Fruit fly (Drosophila melanogaster): ENCODE measurements around the gene CG44325.
A peak's percentile ranks its signal among the peaks of the same experiment; 100 is the strongest.
"Not testable (repeated sequence)": the region's sequence is repeated elsewhere in the genome, so short reads cannot be mapped to it uniquely, and the experiment has no call there.

The CG44325 gene

DNA sequence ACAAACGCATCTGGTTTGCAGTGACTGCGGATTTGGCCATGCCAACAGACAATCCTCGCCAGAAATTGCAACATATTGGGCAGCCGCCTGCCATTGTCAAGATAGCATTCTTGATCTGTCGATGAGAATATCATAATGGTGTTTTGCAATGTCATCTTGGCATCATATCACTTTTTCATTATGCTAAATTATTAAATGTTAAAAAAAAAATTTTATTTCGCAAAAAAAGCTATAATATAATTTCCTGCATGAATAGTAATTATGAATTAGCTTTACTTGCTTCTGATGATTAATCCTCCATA lies 11.7 kb upstream of the CG44325 start:
- TF ChIP-seq Vsx2 (GFP tag; optimal IDR thresholded peaks at IDR 0.05; ENCODE audit: partially characterized antibody) (no peak), sage (GFP tag; optimal IDR thresholded peaks at IDR 0.05) (no peak), CG32264 (GFP tag; optimal IDR thresholded peaks at IDR 0.05) (no peak), Rel (GFP tag; optimal IDR thresholded peaks at IDR 0.05) (no peak), Rel (tag; optimal IDR thresholded peaks at IDR 0.05) (no peak), Dif (GFP tag; optimal IDR thresholded peaks at IDR 0.05; ENCODE audit: partially characterized antibody) (no peak), jim (GFP tag; optimal IDR thresholded peaks at IDR 0.05) (no peak), Sp1 (GFP tag; optimal IDR thresholded peaks at IDR 0.05) (no peak), CG9705 (GFP tag; optimal IDR thresholded peaks at IDR 0.05) (no peak), rgr (GFP tag; optimal IDR thresholded peaks at IDR 0.05) (no peak), tai (GFP tag; optimal IDR thresholded peaks at IDR 0.05) (no peak), CrebA (GFP tag; optimal IDR thresholded peaks at IDR 0.05; ENCODE audit: borderline replicate concordance) (no peak), fru (GFP tag; optimal IDR thresholded peaks at IDR 0.05) (no peak), h (GFP tag; optimal IDR thresholded peaks at IDR 0.05) (no peak), Hnf4 (GFP tag; optimal IDR thresholded peaks at IDR 0.05) (no peak), br (GFP tag; optimal IDR thresholded peaks at IDR 0.05) (no peak)

DNA sequence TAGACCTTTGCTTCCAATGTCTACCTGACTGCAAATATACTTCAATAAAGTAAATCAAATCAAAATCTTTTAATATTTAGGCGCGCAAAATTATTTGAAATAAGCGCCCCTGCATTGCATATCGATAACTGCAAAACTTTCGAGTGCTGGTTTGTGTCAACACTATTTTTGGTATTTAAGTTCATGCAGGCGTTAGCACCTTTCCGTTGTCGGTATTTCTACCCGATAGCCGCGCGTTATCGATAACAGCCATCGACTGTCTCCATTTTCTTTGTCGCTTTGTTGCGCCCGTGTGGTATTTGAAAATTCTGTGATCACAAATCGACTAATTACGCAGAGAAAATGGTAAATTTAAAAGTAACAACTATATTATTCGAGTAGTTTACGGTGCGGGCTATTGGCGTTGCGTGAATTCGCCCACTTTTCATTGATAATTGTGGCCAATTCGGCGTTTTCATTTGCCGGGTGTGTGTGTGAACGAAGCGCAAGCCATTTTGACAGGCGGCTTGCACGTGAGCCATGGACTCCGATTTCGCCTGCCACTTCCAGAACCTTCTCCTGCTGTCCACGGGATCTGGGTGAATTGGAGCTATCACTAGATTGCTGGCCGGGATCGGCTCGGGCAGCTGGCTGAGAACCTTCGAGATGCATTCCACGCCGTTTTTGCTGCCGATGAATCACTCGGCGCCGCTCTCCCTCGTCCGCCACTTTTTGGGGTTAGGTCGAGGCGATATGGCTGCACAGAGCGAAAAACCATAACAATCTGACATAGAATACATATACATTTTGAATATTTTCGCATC lies 11.2 kb upstream of the CG44325 start, which contains the start of gene CCT2:
TSS of gene CCT2 (plus strand) at position 260 of the 803 bp plus-strand sequence.
- TF ChIP-seq brk (GFP tag; optimal IDR thresholded peaks at IDR 0.05) (no peak), Rel (GFP tag; optimal IDR thresholded peaks at IDR 0.05) (no peak), Rel (tag; optimal IDR thresholded peaks at IDR 0.05) (peak; percentile 5), Myc (optimal IDR thresholded peaks at IDR 0.05) (no peak), CG32264 (GFP tag; optimal IDR thresholded peaks at IDR 0.05) (no peak), HLH106 (tag; optimal IDR thresholded peaks at IDR 0.05) (peak; percentile 4), N (GFP tag; optimal IDR thresholded peaks at IDR 0.05) (no peak), dmrt93B (GFP tag; optimal IDR thresholded peaks at IDR 0.05) (no peak)

DNA sequence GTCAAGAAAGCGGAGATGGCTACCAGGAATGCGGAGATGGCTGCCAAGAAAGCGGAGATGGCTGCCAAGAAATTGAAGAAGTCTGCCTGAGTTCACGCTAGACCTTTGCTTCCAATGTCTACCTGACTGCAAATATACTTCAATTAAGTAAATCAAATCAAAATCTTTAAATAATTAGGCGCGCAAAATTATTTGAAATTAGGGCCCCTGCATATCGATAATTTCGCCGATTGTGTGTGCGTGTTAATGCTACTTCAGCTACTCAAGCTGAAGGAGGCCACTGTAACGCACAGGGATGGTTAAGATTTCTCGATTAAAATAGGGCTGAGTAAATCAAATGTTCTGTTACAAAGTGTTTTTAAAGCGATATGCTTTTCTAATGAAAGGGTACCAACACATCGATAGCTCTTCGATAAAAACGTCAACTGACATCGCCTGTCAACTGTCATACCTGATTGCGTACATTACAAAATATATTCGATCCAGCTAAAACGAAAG lies 9.7 kb upstream of the CG44325 start, which contains the start of gene CG6999:
TSS of gene CG6999 (plus strand) at position 448 of the 498 bp plus-strand sequence.
- TF ChIP-seq CG9705 (GFP tag; optimal IDR thresholded peaks at IDR 0.05); tai (GFP tag; optimal IDR thresholded peaks at IDR 0.05); Hr83 (GFP tag; optimal IDR thresholded peaks at IDR 0.05; ENCODE audit: poor library complexity, severe bottlenecking): not testable (repeated sequence)

DNA sequence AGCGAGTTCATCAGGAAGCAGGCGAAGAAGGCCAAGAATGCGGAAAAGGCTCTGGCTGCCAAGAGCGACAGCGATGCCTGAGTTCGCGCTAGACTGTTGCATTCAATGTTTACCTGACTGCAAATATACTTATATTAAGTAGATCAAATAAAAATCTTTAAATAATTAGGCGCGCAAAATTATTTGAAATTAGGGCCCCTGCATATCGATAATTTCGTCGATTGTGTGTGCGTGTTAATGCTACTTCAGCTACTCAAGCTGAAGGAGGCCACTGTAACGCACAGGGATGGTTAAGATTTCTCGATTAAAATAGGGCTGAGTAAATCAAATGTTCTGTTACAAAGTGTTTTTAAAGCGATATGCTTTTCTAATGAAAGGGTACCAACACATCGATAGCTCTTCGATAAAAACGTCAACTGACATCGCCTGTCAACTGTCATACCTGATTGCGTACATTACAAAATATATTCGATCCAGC lies 8.4 kb upstream of the CG44325 start, which contains the start of gene CG32706:
TSS of gene CG32706 (plus strand) at position 428 of the 478 bp plus-strand sequence.
- TF ChIP-seq Rel (GFP tag; optimal IDR thresholded peaks at IDR 0.05); Rel (tag; optimal IDR thresholded peaks at IDR 0.05); CG32264 (GFP tag; optimal IDR thresholded peaks at IDR 0.05); Abd-B (GFP tag; optimal IDR thresholded peaks at IDR 0.05): not testable (repeated sequence)

DNA sequence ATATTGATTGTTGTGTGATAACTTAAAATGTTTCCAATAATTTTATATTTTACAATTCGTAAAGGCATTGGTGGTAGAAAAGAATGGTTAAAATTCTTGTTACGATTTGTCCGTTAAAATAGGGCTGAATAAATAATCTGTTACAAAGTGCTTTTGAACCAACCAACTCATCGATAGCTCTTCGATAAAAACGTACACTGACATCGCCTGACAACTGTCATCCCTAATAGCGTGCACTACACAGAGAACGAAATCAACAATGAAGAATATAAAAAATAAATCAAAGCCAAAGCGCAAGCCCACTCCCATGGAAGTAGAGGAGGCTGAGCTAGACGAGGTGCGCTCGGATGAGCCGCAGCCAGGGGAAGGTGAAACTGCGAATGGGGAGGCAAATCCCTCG lies 7.4 kb upstream of the CG44325 start, which contains the start of gene CG32708:
TSS of gene CG32708 (plus strand) at position 207 of the 400 bp plus-strand sequence.
- no peak for TF ChIP-seq CrebA (GFP tag; optimal IDR thresholded peaks at IDR 0.05; ENCODE audit: borderline replicate concordance)
- TF ChIP-seq HLH106 (tag; optimal IDR thresholded peaks at IDR 0.05): peak; percentile 2
- no peak for TF ChIP-seq dmrt93B (GFP tag; optimal IDR thresholded peaks at IDR 0.05)
- TF ChIP-seq ey (GFP tag; optimal IDR thresholded peaks at IDR 0.05): no peak
- TF ChIP-seq jim (GFP tag; optimal IDR thresholded peaks at IDR 0.05): no peak
- TF ChIP-seq brk (GFP tag; optimal IDR thresholded peaks at IDR 0.05): no peak
- no peak for TF ChIP-seq foxo (GFP tag; optimal IDR thresholded peaks at IDR 0.05)

DNA sequence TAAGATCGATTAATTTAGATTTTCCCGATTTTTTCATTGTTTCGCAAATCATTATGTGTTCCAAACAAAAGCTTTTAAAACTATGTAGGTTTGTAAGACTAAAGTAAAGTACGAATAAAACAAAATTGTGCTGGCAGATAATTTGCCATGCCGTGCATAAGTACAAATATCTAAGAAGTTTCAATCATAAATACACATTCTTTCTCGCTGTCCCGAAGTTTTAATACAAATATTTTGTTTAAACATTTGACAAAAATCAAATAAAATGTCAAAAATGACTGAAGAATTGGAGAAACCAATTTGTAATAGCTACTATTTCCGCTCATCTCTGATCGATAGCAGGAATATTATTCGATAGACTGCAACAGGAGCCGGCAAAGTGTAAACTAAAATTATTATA lies 4.3 kb upstream of the CG44325 start, which contains the start of gene APC4:
TSS of gene APC4 (plus strand) at position 332 of the 400 bp plus-strand sequence.
- TF ChIP-seq fru (GFP tag; optimal IDR thresholded peaks at IDR 0.05): peak; percentile 58
- TF ChIP-seq Myc (optimal IDR thresholded peaks at IDR 0.05): peak; percentile 96
- no peak for TF ChIP-seq Hr83 (GFP tag; optimal IDR thresholded peaks at IDR 0.05; ENCODE audit: poor library complexity, severe bottlenecking)
- no peak for TF ChIP-seq dsf (GFP tag; optimal IDR thresholded peaks at IDR 0.05; ENCODE audit: borderline replicate concordance)
- TF ChIP-seq h (GFP tag; optimal IDR thresholded peaks at IDR 0.05): peak; percentile 28
- peak; percentile 41 for TF ChIP-seq ey (GFP tag; optimal IDR thresholded peaks at IDR 0.05)
- peak; percentile 55 for TF ChIP-seq Sp1 (GFP tag; optimal IDR thresholded peaks at IDR 0.05)
- peak; percentile 82 for TF ChIP-seq woc (GFP tag; optimal IDR thresholded peaks at IDR 0.05)
- peak; percentile 52 for TF ChIP-seq HLH106 (tag; optimal IDR thresholded peaks at IDR 0.05)
- TF ChIP-seq br (GFP tag; optimal IDR thresholded peaks at IDR 0.05): no peak
- peak; percentile 29 for TF ChIP-seq CG9705 (GFP tag; optimal IDR thresholded peaks at IDR 0.05)
- peak; percentile 32 for TF ChIP-seq rgr (GFP tag; optimal IDR thresholded peaks at IDR 0.05)
- no peak for TF ChIP-seq OdsH (GFP tag; optimal IDR thresholded peaks at IDR 0.05)
- no peak for TF ChIP-seq brk (GFP tag; optimal IDR thresholded peaks at IDR 0.05)
- TF ChIP-seq dmrt93B (GFP tag; optimal IDR thresholded peaks at IDR 0.05): no peak
- peak in 1 of 2 experiments; percentile 40 for TF ChIP-seq foxo (GFP tag; optimal IDR thresholded peaks at IDR 0.05)
- TF ChIP-seq tai (GFP tag; optimal IDR thresholded peaks at IDR 0.05): no peak
- TF ChIP-seq psq (GFP tag; optimal IDR thresholded peaks at IDR 0.05): peak; percentile 25
